Worm (Caenorhabditis elegans) whole organism, L4 larva: ENCODE measurements around the gene F23F12.3.
A peak's percentile ranks its signal among the peaks of the same experiment; 100 is the strongest.

Experiments
- F26F4.8 ChIP-seq: fragments of 200-800 bp; sonication (Bioruptor generic); conservative IDR thresholded peaks from 2 replicates; pipeline ENCODE4 v1.3.6; 2022; ENCODE audit warnings: missing genetic modification characterization, missing compliant biosample characterization
- F44E2.7 ChIP-seq: fragments of 200-800 bp; sonication (Bioruptor generic); IDR thresholded peaks from 2 replicates; pipeline ENCODE4 v2.1.2; 2022; ENCODE audit warnings: missing genetic modification characterization, missing compliant biosample characterization
- R02D3.7 ChIP-seq: fragments of 150-350 bp; sonication (generic microtip); optimal IDR thresholded peaks from 3 replicates; lab custom pipeline; 2014; ENCODE audit warnings: missing biosample characterization, missing genetic modification characterization
- T20F7.1 ChIP-seq: fragments of 200-800 bp; sonication (Bioruptor generic); optimal IDR thresholded peaks from 2 replicates; lab custom pipeline; 2018; ENCODE audit warnings: mild to moderate bottlenecking, missing genetic modification characterization, missing compliant biosample characterization
- T26A8.4 ChIP-seq: fragments of 200-800 bp; sonication (Bioruptor generic); IDR thresholded peaks from 2 replicates; pipeline ENCODE4 v1.3.6; 2022; ENCODE audit warnings: missing genetic modification characterization, missing compliant biosample characterization
- Y105C5A.15 ChIP-seq: fragments of 200-800 bp; sonication (Bioruptor generic); IDR thresholded peaks from 2 replicates; pipeline ENCODE4 v1.3.6; 2022; ENCODE audit warnings: missing genetic modification characterization, missing compliant biosample characterization
- ZK337.2 ChIP-seq: fragments of 200-800 bp; sonication (Bioruptor generic); IDR thresholded peaks from 2 replicates; pipeline ENCODE4 v1.3.6; 2022; ENCODE audit warnings: missing genetic modification reagents, missing genetic modification characterization, missing compliant biosample characterization
- aha-1 ChIP-seq: fragments of 150-350 bp; peaks from one replicate; lab custom pipeline; 2014; ENCODE audit warnings: missing biosample characterization, missing genetic modification characterization
- arid-1 ChIP-seq: fragments of 200-800 bp; sonication (Bioruptor generic); conservative IDR thresholded peaks from 2 replicates; pipeline ENCODE4 v1.3.6; 2022; ENCODE audit warnings: missing genetic modification reagents, missing genetic modification characterization, missing compliant biosample characterization
- ceh-32 ChIP-seq: sonication (generic microtip); optimal IDR thresholded peaks from 2 replicates; lab custom pipeline; 2016; ENCODE audit warnings: mild to moderate bottlenecking, missing genetic modification characterization, missing compliant biosample characterization; ENCODE audit not compliant: poor library complexity
- ceh-44 ChIP-seq: fragments of 200-800 bp; sonication (Bioruptor generic); IDR thresholded peaks from 2 replicates; pipeline ENCODE4 v1.3.6; 2022; ENCODE audit warnings: missing genetic modification reagents, missing genetic modification characterization, missing compliant biosample characterization
- dmd-6 ChIP-seq: fragments of 200-800 bp; sonication (Bioruptor generic); IDR thresholded peaks from 2 replicates; pipeline ENCODE4 v1.3.6; 2022; ENCODE audit warnings: missing genetic modification reagents, missing genetic modification characterization, missing compliant biosample characterization
- dmd-8 ChIP-seq: fragments of 200-800 bp; sonication (Bioruptor generic); IDR thresholded peaks from 2 replicates; pipeline ENCODE4 v1.3.6; 2022; ENCODE audit warnings: missing genetic modification characterization, missing compliant biosample characterization
- dmd-9 ChIP-seq: fragments of 200-800 bp; sonication (Bioruptor generic); IDR thresholded peaks from 2 replicates; pipeline ENCODE4 v1.3.6; 2022; ENCODE audit warnings: missing genetic modification reagents, missing genetic modification characterization, missing compliant biosample characterization
- dve-1 ChIP-seq: sonication (generic microtip); optimal IDR thresholded peaks from 2 replicates; lab custom pipeline; 2017; ENCODE audit warnings: antibody characterized with exemption, mild to moderate bottlenecking, missing genetic modification characterization, missing compliant biosample characterization; ENCODE audit not compliant: insufficient read depth
- fkh-10 ChIP-seq: fragments of 150-350 bp; optimal IDR thresholded peaks from 2 replicates; lab custom pipeline; 2014; ENCODE audit warnings: missing biosample characterization, missing genetic modification reagents, missing genetic modification characterization
- hif-1 ChIP-seq, 2 experiments: sonication (generic microtip); optimal IDR thresholded peaks; 2 replicates each; lab custom pipeline; 2016 to 2017; ENCODE audit warnings: missing compliant biosample characterization in 2 of 2, missing genetic modification characterization in 2 of 2, missing genetic modification reagents in 2 of 2, missing genotype in 2 of 2, mild to moderate bottlenecking in 1 of 2
- hlh-11 ChIP-seq: fragments of 200-800 bp; sonication (Bioruptor generic); optimal IDR thresholded peaks from 2 replicates; lab custom pipeline; 2018; ENCODE audit warnings: mild to moderate bottlenecking, missing genetic modification characterization, missing compliant biosample characterization
- hlh-30 ChIP-seq: sonication (generic microtip); optimal IDR thresholded peaks from 2 replicates; lab custom pipeline; 2017; ENCODE audit warnings: antibody characterized with exemption, mild to moderate bottlenecking, missing genetic modification characterization, missing compliant biosample characterization; ENCODE audit not compliant: insufficient read depth
- hmg-1.1 ChIP-seq: fragments of 200-800 bp; sonication (Bioruptor generic); IDR thresholded peaks from 2 replicates; pipeline ENCODE4 v1.3.6; 2022; ENCODE audit warnings: missing genetic modification reagents, missing genetic modification characterization, missing compliant biosample characterization
- jun-1 ChIP-seq: fragments of 150-350 bp; optimal IDR thresholded peaks from 2 replicates; lab custom pipeline; 2014; ENCODE audit warnings: missing biosample characterization, missing genetic modification reagents, missing genetic modification characterization
- lin-1 ChIP-seq: fragments of 200-800 bp; sonication (Bioruptor generic); IDR thresholded peaks from 2 replicates; pipeline ENCODE4 v1.3.6; 2022; ENCODE audit warnings: missing genetic modification reagents, missing genetic modification characterization, missing compliant biosample characterization
- lin-13 ChIP-seq: fragments of 150-350 bp; optimal IDR thresholded peaks from 2 replicates; lab custom pipeline; 2014; ENCODE audit warnings: missing biosample characterization, missing genetic modification reagents, missing genetic modification characterization
- lin-15B ChIP-seq: fragments of 150-350 bp; sonication (generic microtip); optimal IDR thresholded peaks from 3 replicates; lab custom pipeline; 2014; ENCODE audit warnings: missing biosample characterization, missing genetic modification characterization
- lin-29 ChIP-seq: fragments of 200-800 bp; sonication (Bioruptor generic); IDR thresholded peaks from 2 replicates; pipeline ENCODE4 v1.3.6; 2022; ENCODE audit warnings: missing genetic modification reagents, missing genetic modification characterization, missing compliant biosample characterization
- lin-38 ChIP-seq: fragments of 200-800 bp; sonication (Bioruptor generic); IDR thresholded peaks from 2 replicates; pipeline ENCODE4 v1.3.6; 2022; ENCODE audit warnings: missing genetic modification reagents, missing genetic modification characterization, missing compliant biosample characterization
- lsy-2 ChIP-seq, 2 experiments: fragments of 150-350 bp in 1 of 2; sonication (generic microtip) in 1 of 2; optimal IDR thresholded peaks; 2 replicates each; lab custom pipeline; 2014 to 2017; ENCODE audit warnings: missing biosample characterization in 2 of 2, missing genetic modification characterization in 2 of 2
- mdt-29 ChIP-seq: fragments of 200-800 bp; sonication (Bioruptor generic); IDR thresholded peaks from 2 replicates; pipeline ENCODE4 v1.3.6; 2022; ENCODE audit warnings: missing genetic modification reagents, missing genetic modification characterization, missing compliant biosample characterization
- mep-1 ChIP-seq: fragments of 150-350 bp; sonication (generic microtip); optimal IDR thresholded peaks from 3 replicates; lab custom pipeline; 2014; ENCODE audit warnings: missing biosample characterization, missing genetic modification characterization
- mxl-2 ChIP-seq: fragments of 200-800 bp; sonication (Bioruptor generic); conservative IDR thresholded peaks from 2 replicates; pipeline ENCODE4 v1.3.6; 2022; ENCODE audit warnings: missing genetic modification reagents, missing genetic modification characterization, missing compliant biosample characterization
- mxl-3 ChIP-seq: fragments of 200-800 bp; sonication (Bioruptor generic); optimal IDR thresholded peaks from 2 replicates; lab custom pipeline; 2018; ENCODE audit warnings: mild to moderate bottlenecking, missing genetic modification characterization, missing compliant biosample characterization
- nhr-102 ChIP-seq: sonication (generic microtip); optimal IDR thresholded peaks from 2 replicates; lab custom pipeline; 2016; ENCODE audit warnings: mild to moderate bottlenecking, missing genetic modification characterization, moderate library complexity, missing compliant biosample characterization
- nhr-42 ChIP-seq: fragments of 200-800 bp; sonication (Bioruptor generic); IDR thresholded peaks from 2 replicates; pipeline ENCODE4 v1.3.6; 2022; ENCODE audit warnings: missing genetic modification characterization, missing compliant biosample characterization
- nhr-77 ChIP-seq: fragments of 150-350 bp; optimal IDR thresholded peaks from 2 replicates; lab custom pipeline; 2014; ENCODE audit warnings: missing biosample characterization, missing genetic modification characterization
- pha-4 ChIP-seq, 2 experiments: fragments of 150-350 bp in 1 of 2; fragments of 200-800 bp in 1 of 2; sonication (Bioruptor generic) in 1 of 2; IDR thresholded peaks in 1 of 2; optimal IDR thresholded peaks in 1 of 2; 2 replicates each; pipeline versions ENCODE4 v1.3.6 to Lab custom; 2014 to 2022; ENCODE audit warnings: missing genetic modification characterization in 2 of 2, missing genetic modification reagents in 2 of 2, missing biosample characterization in 1 of 2, missing compliant biosample characterization in 1 of 2
- rbr-2 ChIP-seq: sonication (generic microtip); optimal IDR thresholded peaks from 2 replicates; lab custom pipeline; 2016; ENCODE audit warnings: missing genotype, missing genetic modification characterization, missing compliant biosample characterization
- saeg-2 ChIP-seq: fragments of 200-800 bp; sonication (Bioruptor generic); IDR thresholded peaks from 2 replicates; pipeline ENCODE4 v1.3.6; 2022; ENCODE audit warnings: missing genetic modification reagents, missing genetic modification characterization, missing compliant biosample characterization
- snpc-1.2 ChIP-seq: fragments of 200-800 bp; sonication (Bioruptor generic); IDR thresholded peaks from 2 replicates; pipeline ENCODE4 v1.3.6; 2022; ENCODE audit warnings: missing genetic modification reagents, missing genetic modification characterization, missing compliant biosample characterization
- tra-1 ChIP-seq: fragments of 200-800 bp; sonication (Bioruptor generic); IDR thresholded peaks from 2 replicates; pipeline ENCODE4 v1.3.6; 2022; ENCODE audit warnings: missing genetic modification reagents, missing genetic modification characterization, missing compliant biosample characterization
- unc-62 ChIP-seq, 3 experiments: fragments of 150-350 bp in 1 of 3; sonication (generic microtip); optimal IDR thresholded peaks in 2 of 3; peaks in 1 of 3; 1 replicate in 1 of 3; 2 replicates in 2 of 3; lab custom pipeline; 2014 to 2017; ENCODE audit warnings: missing biosample characterization in 3 of 3, missing genetic modification characterization in 3 of 3, missing genetic modification reagents in 3 of 3, missing genotype in 1 of 3
- vab-7 ChIP-seq: fragments of 200-800 bp; sonication (Bioruptor generic); IDR thresholded peaks from 2 replicates; pipeline ENCODE4 v1.3.6; 2022; ENCODE audit warnings: missing genetic modification reagents, missing genetic modification characterization, missing compliant biosample characterization

Gene F23F12.3

ce11 chrIII:6532647-6533046, 32.3 kb downstream of the F23F12.3 start, which contains the start of gene srxa-5:
Gene srxa-5 (plus strand): TSS chrIII:6532947.
- TF ChIP-seq R02D3.7 (tag; lab: Kevin White, UChicago): no peak
- TF ChIP-seq lin-29 (GFP tag; lab: Robert Waterston, UW): no peak
- TF ChIP-seq snpc-1.2 (GFP tag; lab: Robert Waterston, UW): no peak
- TF ChIP-seq T20F7.1 (GFP tag; lab: Kevin White, UChicago): no peak
- no peak for TF ChIP-seq lin-38 (GFP tag; lab: Robert Waterston, UW)
- no peak for TF ChIP-seq dmd-9 (GFP tag; lab: Robert Waterston, UW)
- TF ChIP-seq lin-15B: no peak
- TF ChIP-seq dve-1 (tag; lab: Kevin White, UChicago): no peak
- TF ChIP-seq, all 104 proteins: peak for 0

ce11 chrIII:6536945-6537568, 36.7 kb downstream of the F23F12.3 start, which contains the start of gene C09E7.4:
Gene C09E7.4 (minus strand): TSS chrIII:6536995.
- TF ChIP-seq tra-1 (GFP tag; lab: Robert Waterston, UW) (no peak), lsy-2 (tag; optimal IDR thresholded peaks at IDR 0.05; lab: Kevin White, UChicago) (no peak), aha-1 (tag; lab: Kevin White, UChicago) (peak; percentile 96), hlh-11 (tag; lab: Kevin White, UChicago) (no peak), jun-1 (tag; lab: Kevin White, UChicago) (no peak), mdt-29 (GFP tag; lab: Robert Waterston, UW) (no peak), ceh-32 (tag; lab: Kevin White, UChicago) (no peak), rbr-2 (tag; lab: Kevin White, UChicago) (peak; percentile 7), F44E2.7 (GFP tag; lab: Robert Waterston, UW) (no peak), dmd-8 (no peak), Y105C5A.15 (no peak), lin-1 (GFP tag; lab: Robert Waterston, UW) (no peak), hlh-30 (tag; lab: Kevin White, UChicago) (no peak), mxl-2 (no peak), fkh-10 (GFP tag; lab: Kevin White, UChicago) (no peak), unc-62 (GFP tag; optimal IDR thresholded peaks at IDR 0.05 in 1 of 2; lab: Kevin White, UChicago) (peak in 1 of 2 experiments; percentile 77), unc-62 (tag; optimal IDR thresholded peaks at IDR 0.05; lab: Kevin White, UChicago) (no peak), F26F4.8 (GFP tag; lab: Robert Waterston, UW) (no peak)

DNA sequence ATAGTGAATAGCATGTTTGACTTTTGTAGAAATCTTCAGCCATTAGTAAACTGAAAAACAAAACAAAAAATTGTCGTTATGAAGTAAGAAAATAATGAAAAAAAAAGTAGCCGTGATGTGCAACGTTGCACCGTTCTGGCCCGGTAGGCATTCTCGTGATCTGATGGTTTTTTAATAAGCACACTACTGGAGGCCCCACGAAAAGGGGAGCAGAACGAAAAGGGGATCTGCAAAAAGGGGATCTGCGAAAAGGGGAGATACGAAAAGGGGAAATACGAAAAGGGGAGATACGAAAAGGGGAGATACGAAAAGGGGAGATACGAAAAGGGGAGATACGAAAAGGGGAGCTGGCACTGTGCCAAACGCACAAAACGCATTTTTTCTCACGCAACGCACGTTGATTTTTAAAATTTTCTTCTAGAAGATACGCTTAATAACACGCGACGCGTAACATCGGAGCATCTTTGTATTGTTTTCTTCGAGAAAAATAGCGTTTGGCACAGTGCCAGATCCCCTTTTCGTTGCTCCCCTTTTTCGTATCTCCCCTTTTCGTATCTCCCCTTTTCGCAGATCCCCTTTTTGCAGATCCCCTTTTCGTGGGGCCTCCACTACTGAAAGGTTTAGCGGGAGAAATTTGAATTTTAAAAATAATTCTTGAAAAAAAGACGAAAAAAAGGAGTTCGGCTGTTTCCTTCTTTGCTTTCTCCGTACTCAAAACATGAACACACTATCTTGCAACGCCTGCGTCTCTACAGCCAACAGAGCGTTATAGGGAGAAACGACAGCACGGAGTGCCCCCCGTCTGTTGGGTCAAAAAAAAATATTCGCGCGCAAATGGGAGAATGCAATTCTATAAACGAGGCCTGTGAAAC, 51.1 kb downstream of the F23F12.3 start, which contains the start of gene C09E7.7:
C09E7.7 (minus strand) TSS at position 57 of the 872 bp plus-strand sequence.
- TF ChIP-seq dmd-6 (GFP tag; lab: Robert Waterston, UW) (peak; percentile 62), lin-38 (GFP tag; lab: Robert Waterston, UW) (peak; percentile 76), nhr-42 (GFP tag; lab: Robert Waterston, UW) (peak; percentile 85), nhr-102 (tag; lab: Kevin White, UChicago) (peak; percentile 14), arid-1 (GFP tag; lab: Robert Waterston, UW) (peak; percentile 55; the same call in 1 of the 2 replicates), hmg-1.1 (GFP tag; lab: Robert Waterston, UW) (peak; percentile 77), T26A8.4 (GFP tag; lab: Robert Waterston, UW) (peak; percentile 69), ZK337.2 (GFP tag; lab: Robert Waterston, UW) (peak; percentile 79), mep-1 (peak; percentile 77), lsy-2 (tag; optimal IDR thresholded peaks at IDR 0.05; lab: Kevin White, UChicago) (peak; percentile 39 to 43), ceh-44 (peak; percentile 77), nhr-77 (tag; lab: Kevin White, UChicago) (peak; percentile 30), saeg-2 (GFP tag; lab: Robert Waterston, UW) (0 out of 2 replicates have a peak, but pooled peaks have one; percentile 26), T20F7.1 (GFP tag; lab: Kevin White, UChicago) (peak; percentile 57), hif-1 (tag; optimal IDR thresholded peaks at IDR 0.05; lab: Kevin White, UChicago) (peak in 1 of 2 experiments; percentile 51), mxl-3 (peak; percentile 35), lin-13 (peak; percentile 6), vab-7 (GFP tag; lab: Robert Waterston, UW) (peak; percentile 68), hlh-11 (tag; lab: Kevin White, UChicago) (peak; percentile 69), tra-1 (GFP tag; lab: Robert Waterston, UW) (peak; percentile 55; the same call in 1 of the 2 replicates), rbr-2 (tag; lab: Kevin White, UChicago) (peak; percentile 61), aha-1 (tag; lab: Kevin White, UChicago) (peak; percentile 95), pha-4 (GFP tag; IDR thresholded peaks at IDR 0.05; lab: Robert Waterston, UW) (peak; percentile 55; the same call in 1 of the 2 replicates), pha-4 (tag; optimal IDR thresholded peaks at IDR 0.05; lab: Kevin White, UChicago) (peak; percentile 22), dve-1 (tag; lab: Kevin White, UChicago) (peak; percentile 7)
